Fruit fly (Drosophila melanogaster): Measurements from ENCODE around the gene CG7218.

Gene CG7218

DNA sequence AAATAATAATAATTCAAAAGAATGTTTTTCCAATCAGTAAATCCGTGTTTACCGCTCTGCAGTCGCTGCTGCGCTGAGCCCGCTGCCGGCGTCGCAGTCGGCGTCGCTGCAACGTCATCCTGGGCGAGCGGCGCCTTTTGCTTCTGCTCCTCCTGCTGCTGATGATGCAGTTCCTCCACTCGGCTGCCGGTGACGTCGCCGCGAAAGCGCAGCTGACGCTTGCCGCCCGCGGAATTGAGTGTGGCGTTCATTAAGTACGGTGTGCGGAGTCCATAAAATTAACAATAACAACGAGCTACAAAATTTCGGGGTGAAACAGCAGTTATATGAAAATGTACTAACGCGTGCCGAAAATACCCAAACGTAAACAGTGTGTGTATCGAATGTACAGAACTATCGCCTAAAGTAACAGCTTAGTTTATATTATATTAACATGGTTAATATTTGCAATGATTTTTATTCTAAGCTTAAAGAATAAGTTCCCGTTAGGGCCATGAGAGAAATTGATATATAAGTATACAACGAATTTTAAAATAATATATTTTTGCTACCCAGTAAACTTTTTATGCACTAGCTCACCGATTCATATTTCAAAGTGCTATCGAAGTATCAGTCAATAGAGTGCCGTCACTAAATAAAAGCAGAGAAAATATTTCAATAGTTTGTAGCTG, at the start of gene CG7218, which contains the start of gene Cbp20 (continued):
- TF ChIP-seq CG8924 (tag; optimal IDR thresholded peaks at IDR 0.05) (peak; percentile 64), Fer3 (tag; optimal IDR thresholded peaks at IDR 0.05) (peak; percentile 78), CG12236 (GFP tag; optimal IDR thresholded peaks at IDR 0.05) (no peak), ems (GFP tag; optimal IDR thresholded peaks at IDR 0.05) (peak; percentile 49), grau (tag; optimal IDR thresholded peaks at IDR 0.05) (peak; percentile 71), CG3163 (GFP tag; optimal IDR thresholded peaks at IDR 0.05) (peak; percentile 9), Hand (GFP tag; optimal IDR thresholded peaks at IDR 0.05) (no peak), NC2β (GFP tag; optimal IDR thresholded peaks at IDR 0.05) (peak; percentile 49), CG13123 (GFP tag; optimal IDR thresholded peaks at IDR 0.05) (peak; percentile 65), CG9215 (GFP tag; IDR thresholded peaks at IDR 0.05) (peak; percentile 79), fd64A (GFP tag; optimal IDR thresholded peaks at IDR 0.05) (no peak), CG2129 (GFP tag; IDR thresholded peaks at IDR 0.05; ENCODE audit: partially characterized antibody) (peak; percentile 78), CG17361 (GFP tag; IDR thresholded peaks at IDR 0.05) (peak; percentile 80), CG2889 (GFP tag; IDR thresholded peaks at IDR 0.05) (peak; percentile 73), CG14860 (GFP tag; IDR thresholded peaks at IDR 0.05; ENCODE audit: partially characterized antibody) (peak; percentile 68; the same call in 1 of the 3 replicates), ase (GFP tag; IDR thresholded peaks at IDR 0.05) (peak; percentile 68; the same call in 1 of the 3 replicates), CG11696 (GFP tag; IDR thresholded peaks at IDR 0.05) (no peak; the same call in 1 of the 2 replicates), Sox100B (GFP tag; optimal IDR thresholded peaks at IDR 0.05) (peak; percentile 35), zen (tag; optimal IDR thresholded peaks at IDR 0.05) (peak; percentile 16), corto (GFP tag; optimal IDR thresholded peaks at IDR 0.05) (no peak), CG1647 (GFP tag; optimal IDR thresholded peaks at IDR 0.05) (peak; percentile 34), gcm (GFP tag; optimal IDR thresholded peaks at IDR 0.05) (no peak), gfzf (GFP tag; optimal IDR thresholded peaks at IDR 0.05) (peak; percentile 73), unpg (GFP tag; optimal IDR thresholded peaks at IDR 0.05) (peak; percentile 61), CG8089 (GFP tag; optimal IDR thresholded peaks at IDR 0.05) (peak; percentile 10), TFAM (GFP tag; optimal IDR thresholded peaks at IDR 0.05) (no peak), fd102C (GFP tag; optimal IDR thresholded peaks at IDR 0.05) (no peak), oc (tag; optimal IDR thresholded peaks at IDR 0.05) (no peak), danr (GFP tag; IDR thresholded peaks at IDR 0.05) (0 out of 2 replicates have a peak, but pooled peaks have one; percentile 25), crol (GFP tag; IDR thresholded peaks at IDR 0.05) (no peak), pb (GFP tag; optimal IDR thresholded peaks at IDR 0.05) (no peak), CG11695 (GFP tag; IDR thresholded peaks at IDR 0.05) (0 out of 3 replicates have a peak, but pooled peaks have one; percentile 8), CG6175 (GFP tag; IDR thresholded peaks at IDR 0.05) (peak; percentile 69; the same call in 1 of the 3 replicates), CG9609 (GFP tag; optimal IDR thresholded peaks at IDR 0.05) (peak; percentile 50), CG14050 (GFP tag; IDR thresholded peaks at IDR 0.05) (peak; percentile 54), CG1602 (GFP tag; optimal IDR thresholded peaks at IDR 0.05) (peak; percentile 87), yki (optimal IDR thresholded peaks at IDR 0.05) (no peak), Dek (tag; optimal IDR thresholded peaks at IDR 0.05) (peak; percentile 62), CG14441 (GFP tag; IDR thresholded peaks at IDR 0.05) (peak; percentile 73), CG9876 (GFP tag; optimal IDR thresholded peaks at IDR 0.05) (no peak), CG6689 (GFP tag; IDR thresholded peaks at IDR 0.05) (peak; percentile 65), tna (GFP tag; IDR thresholded peaks at IDR 0.05; ENCODE audit: partially characterized antibody) (peak; percentile 29; the same call in 1 of the 2 replicates), CG7271 (tag; optimal IDR thresholded peaks at IDR 0.05) (peak; percentile 28), CG15011 (GFP tag; optimal IDR thresholded peaks at IDR 0.05) (no peak), Chrac-16 (GFP tag; optimal IDR thresholded peaks at IDR 0.05) (peak; percentile 73), kni (GFP tag; optimal IDR thresholded peaks at IDR 0.05) (peak; percentile 19), stwl (tag; optimal IDR thresholded peaks at IDR 0.05) (peak; percentile 60), aop (GFP tag; IDR thresholded peaks at IDR 0.05) (no peak), Rx (GFP tag; IDR thresholded peaks at IDR 0.05) (peak; percentile 61), CG1792 (GFP tag; optimal IDR thresholded peaks at IDR 0.05) (no peak)

Measured in whole organism, embryonic.